Fruit fly (Drosophila melanogaster) whole organism, embryonic: Measurements from ENCODE around the gene CG43345.

Experiments used
- CG15011 ChIP-seq: fragments of 200-800 bp; sonication (Bioruptor generic); optimal IDR thresholded peaks from 3 replicates; lab custom pipeline; 2018; ENCODE audit warnings: missing biosample characterization, mild to moderate bottlenecking, missing genetic modification characterization
- CG31388 ChIP-seq: fragments of 200-800 bp; sonication (Bioruptor generic); optimal IDR thresholded peaks from 2 replicates; lab custom pipeline; 2016; ENCODE audit warnings: missing biosample characterization, missing genetic modification characterization
- CG5180 ChIP-seq: fragments of 200-800 bp; sonication (Bioruptor generic); optimal IDR thresholded peaks from 3 replicates; lab custom pipeline; 2017; ENCODE audit warnings: missing biosample characterization, missing genetic modification characterization, mild to moderate bottlenecking, moderate library complexity, missing genetic modification reagents
- CG7963 ChIP-seq: fragments of 200-800 bp; sonication (Bioruptor generic); IDR thresholded peaks from 3 replicates; pipeline ENCODE4 v1.3.6; 2022; ENCODE audit warnings: missing biosample characterization, missing genetic modification characterization; ENCODE audit not compliant: partially characterized antibody
- chinmo ChIP-seq: fragments of 200-800 bp; sonication (Bioruptor generic); IDR thresholded peaks from 4 replicates; pipeline ENCODE4 v1.3.6; 2022; ENCODE audit warnings: missing biosample characterization, missing genetic modification characterization; ENCODE audit not compliant: partially characterized antibody
- corto ChIP-seq: fragments of 200-800 bp; sonication (Bioruptor generic); optimal IDR thresholded peaks from 2 replicates; lab custom pipeline; 2016; ENCODE audit warnings: missing biosample characterization, mild to moderate bottlenecking, missing genetic modification characterization, moderate library complexity
- ind ChIP-seq: fragments of 200-800 bp; sonication (Bioruptor generic); optimal IDR thresholded peaks from 3 replicates; lab custom pipeline; 2016; ENCODE audit warnings: missing biosample characterization, missing genetic modification characterization
- kay ChIP-seq: fragments of 200-800 bp; sonication (Bioruptor generic); optimal IDR thresholded peaks from 2 replicates; lab custom pipeline; 2016; ENCODE audit warnings: missing biosample characterization, missing genetic modification characterization
- sr ChIP-seq: fragments of 200-800 bp; sonication (Bioruptor generic); IDR thresholded peaks from 3 replicates; pipeline ENCODE4 v1.3.6; 2022; ENCODE audit warnings: missing biosample characterization, missing genetic modification characterization
- tll ChIP-seq, 2 experiments: fragments of 200-800 bp in 1 of 2; fragments of >200 bp in 1 of 2; sonication (Bioruptor generic) in 1 of 2; optimal IDR thresholded peaks; 2 replicates each; lab custom pipeline; 2017 to 2019; ENCODE audit warnings: missing biosample characterization in 2 of 2, missing genetic modification characterization in 2 of 2, mild to moderate bottlenecking in 1 of 2, moderate library complexity in 1 of 2
- tup ChIP-seq: fragments of 200-800 bp; sonication (Bioruptor generic); optimal IDR thresholded peaks from 2 replicates; lab custom pipeline; 2016; ENCODE audit warnings: missing biosample characterization, mild to moderate bottlenecking, missing genetic modification characterization, moderate library complexity
- wek ChIP-seq: fragments of 200-800 bp; sonication (Bioruptor generic); optimal IDR thresholded peaks from 3 replicates; lab custom pipeline; 2018; ENCODE audit warnings: missing biosample characterization, mild to moderate bottlenecking, missing genetic modification characterization, moderate library complexity

dm6 chr2L:21162875-21163274, 5.5 kb downstream of the CG43345 start, which contains the start of gene Nbr:
- TF ChIP-seq ind (GFP tag; lab: Kevin White, UChicago) (no peak), wek (GFP tag; lab: Kevin White, UChicago) (no peak), corto (GFP tag; lab: Kevin White, UChicago) (no peak), sr (no peak), CG15011 (GFP tag; lab: Kevin White, UChicago) (no peak), tup (GFP tag; lab: Kevin White, UChicago) (no peak), CG5180 (no peak), chinmo (GFP tag; lab: Robert Waterston, UW) (peak; percentile 76; the same call in 1 of the 4 replicates), CG31388 (no peak), tll (GFP tag; optimal IDR thresholded peaks at IDR 0.05; lab: Kevin White, UChicago) (no peak), CG7963 (GFP tag; lab: Robert Waterston, UW) (no peak), kay (GFP tag; lab: Kevin White, UChicago) (no peak)
